Fruit fly (Drosophila melanogaster) whole organism, embryonic: Measurements from ENCODE around the gene CG6041.

Experiments
- Bdp1 ChIP-seq: fragments of 200-800 bp; sonication (Bioruptor generic); optimal IDR thresholded peaks from 3 replicates; lab custom pipeline; 2016; ENCODE audit warnings: missing biosample characterization, missing genetic modification characterization
- CG10274 ChIP-seq: fragments of 200-800 bp; sonication (Bioruptor generic); optimal IDR thresholded peaks from 3 replicates; lab custom pipeline; 2017; ENCODE audit warnings: missing biosample characterization, mild to moderate bottlenecking, missing genetic modification characterization
- CG10654 ChIP-seq: fragments of 200-800 bp; sonication (Bioruptor generic); optimal IDR thresholded peaks from 2 replicates; lab custom pipeline; 2016; ENCODE audit warnings: missing biosample characterization, missing genetic modification characterization
- CG10959 ChIP-seq: fragments of 200-800 bp; sonication (Bioruptor generic); IDR thresholded peaks from 2 replicates; pipeline ENCODE4 v1.3.6; 2022; ENCODE audit warnings: missing biosample characterization, missing genetic modification characterization
- CG12391 ChIP-seq: fragments of 200-800 bp; sonication (Bioruptor generic); optimal IDR thresholded peaks from 3 replicates; lab custom pipeline; 2018; ENCODE audit warnings: missing biosample characterization, mild to moderate bottlenecking, missing genetic modification characterization, moderate library complexity
- CG14050 ChIP-seq: fragments of 200-800 bp; sonication (Bioruptor generic); IDR thresholded peaks from 3 replicates; pipeline ENCODE4 v1.3.6; 2022; ENCODE audit warnings: missing biosample characterization, missing genetic modification characterization
- CG14667 ChIP-seq: fragments of 200-800 bp; sonication (Bioruptor generic); IDR thresholded peaks from 2 replicates; pipeline ENCODE4 v1.3.6; 2022; ENCODE audit warnings: missing biosample characterization, missing genetic modification characterization
- CG15073 ChIP-seq: fragments of 200-800 bp; sonication (Bioruptor generic); optimal IDR thresholded peaks from 2 replicates; lab custom pipeline; 2016; ENCODE audit warnings: missing biosample characterization, missing genetic modification characterization
- CG15479 ChIP-seq: fragments of 200-800 bp; sonication (Bioruptor generic); optimal IDR thresholded peaks from 3 replicates; lab custom pipeline; 2019; ENCODE audit warnings: missing biosample characterization, mild to moderate bottlenecking, missing genetic modification characterization, moderate library complexity
- CG1603 ChIP-seq: fragments of 200-800 bp; sonication (Bioruptor generic); optimal IDR thresholded peaks from 2 replicates; lab custom pipeline; 2019; ENCODE audit warnings: missing biosample characterization, mild to moderate bottlenecking, missing genetic modification characterization, moderate library complexity
- CG2120 ChIP-seq: fragments of 200-800 bp; sonication (Bioruptor generic); optimal IDR thresholded peaks from 3 replicates; lab custom pipeline; 2016; ENCODE audit warnings: missing biosample characterization, missing genetic modification characterization
- CG31441 ChIP-seq: fragments of 200-800 bp; sonication (Bioruptor generic); IDR thresholded peaks from 2 replicates; pipeline ENCODE4 v1.3.6; 2022; ENCODE audit warnings: missing biosample characterization, missing genetic modification characterization
- CG3163 ChIP-seq: fragments of 200-800 bp; sonication (Bioruptor generic); optimal IDR thresholded peaks from 3 replicates; lab custom pipeline; 2016; ENCODE audit warnings: missing biosample characterization, missing genetic modification characterization
- CG42726 ChIP-seq: fragments of 200-800 bp; sonication (Bioruptor generic); IDR thresholded peaks from 2 replicates; pipeline ENCODE4 v1.3.6; 2022; ENCODE audit warnings: missing biosample characterization, missing genetic modification characterization; ENCODE audit not compliant: partially characterized antibody
- CG6813 ChIP-seq: fragments of 200-800 bp; sonication (Bioruptor generic); optimal IDR thresholded peaks from 2 replicates; lab custom pipeline; 2017; ENCODE audit warnings: missing biosample characterization, missing genetic modification characterization, mild to moderate bottlenecking, moderate library complexity, missing genetic modification reagents
- CG7786 ChIP-seq: fragments of 200-800 bp; sonication (Bioruptor generic); optimal IDR thresholded peaks from 2 replicates; lab custom pipeline; 2016; ENCODE audit warnings: missing biosample characterization, missing genetic modification characterization
- CG7963 ChIP-seq: fragments of 200-800 bp; sonication (Bioruptor generic); IDR thresholded peaks from 3 replicates; pipeline ENCODE4 v1.3.6; 2022; ENCODE audit warnings: missing biosample characterization, missing genetic modification characterization; ENCODE audit not compliant: partially characterized antibody
- CG8388 ChIP-seq: fragments of 200-800 bp; sonication (Bioruptor generic); optimal IDR thresholded peaks from 2 replicates; lab custom pipeline; 2019; ENCODE audit warnings: missing biosample characterization, mild to moderate bottlenecking, missing genetic modification characterization, moderate library complexity
- CG9817 ChIP-seq: fragments of 200-800 bp; sonication (Bioruptor generic); optimal IDR thresholded peaks from 2 replicates; lab custom pipeline; 2018; ENCODE audit warnings: missing biosample characterization, mild to moderate bottlenecking, missing genetic modification characterization, moderate library complexity
- CTCF ChIP-seq: fragments of 200-800 bp; sonication (Bioruptor generic); optimal IDR thresholded peaks from 2 replicates; lab custom pipeline; 2017; ENCODE audit warnings: missing biosample characterization, mild to moderate bottlenecking, missing genetic modification characterization, moderate library complexity
- CrebB ChIP-seq: fragments of 200-800 bp; sonication (Bioruptor generic); optimal IDR thresholded peaks from 3 replicates; lab custom pipeline; 2018; ENCODE audit warnings: missing biosample characterization, mild to moderate bottlenecking, missing genetic modification characterization
- Dbx ChIP-seq: fragments of 200-800 bp; sonication (Bioruptor generic); IDR thresholded peaks from 3 replicates; pipeline ENCODE4 v1.3.6; 2022; ENCODE audit warnings: missing biosample characterization, missing genetic modification characterization
- Dll ChIP-seq: fragments of 200-800 bp; sonication (Bioruptor generic); IDR thresholded peaks from 4 replicates; pipeline ENCODE4 v1.3.6; 2022; ENCODE audit warnings: missing biosample characterization, missing genetic modification characterization; ENCODE audit not compliant: partially characterized antibody
- E2f1 ChIP-seq: fragments of 200-800 bp; sonication (Bioruptor generic); IDR thresholded peaks from 2 replicates; pipeline ENCODE4 v1.3.6; 2022; ENCODE audit warnings: missing biosample characterization, missing genetic modification characterization
- Eip74EF ChIP-seq, 2 experiments: fragments of 200-800 bp in 1 of 2; fragments of >200 bp in 1 of 2; sonication (Bioruptor generic) in 1 of 2; optimal IDR thresholded peaks; 2 replicates each; lab custom pipeline; 2017 to 2019; ENCODE audit warnings: missing biosample characterization in 2 of 2, missing genetic modification characterization in 2 of 2, mild to moderate bottlenecking in 1 of 2, moderate library complexity in 1 of 2
- Gug ChIP-seq: fragments of 200-800 bp; sonication (Bioruptor generic); IDR thresholded peaks from 4 replicates; pipeline ENCODE4 v1.3.6; 2022; ENCODE audit warnings: missing biosample characterization, missing genetic modification characterization
- Trl ChIP-seq, 3 experiments: fragments of >200 bp in 2 of 3; fragments of 200-800 bp in 1 of 3; sonication (Bioruptor generic) in 1 of 3; optimal IDR thresholded peaks; 2 replicates in 1 of 3; 3 replicates in 2 of 3; lab custom pipeline; 2016 to 2017; ENCODE audit warnings: missing biosample characterization in 1 of 3, missing genetic modification characterization in 1 of 3
- Vsx1 ChIP-seq: fragments of 200-800 bp; sonication (Bioruptor generic); optimal IDR thresholded peaks from 2 replicates; lab custom pipeline; 2017; ENCODE audit warnings: missing biosample characterization, mild to moderate bottlenecking, missing genetic modification characterization, missing genetic modification reagents
- ase ChIP-seq: fragments of 200-800 bp; sonication (Bioruptor generic); IDR thresholded peaks from 3 replicates; pipeline ENCODE4 v1.3.6; 2022; ENCODE audit warnings: missing biosample characterization, missing genetic modification characterization
- ash1 ChIP-seq: fragments of 200-800 bp; sonication (Bioruptor generic); optimal IDR thresholded peaks from 2 replicates; lab custom pipeline; 2018; ENCODE audit warnings: missing biosample characterization, mild to moderate bottlenecking, missing genetic modification characterization
- bcd ChIP-seq: fragments of 200-800 bp; sonication (Bioruptor generic); optimal IDR thresholded peaks from 2 replicates; lab custom pipeline; 2017; ENCODE audit warnings: missing biosample characterization, mild to moderate bottlenecking, missing genetic modification characterization
- bowl ChIP-seq: fragments of 200-800 bp; sonication (Bioruptor generic); IDR thresholded peaks from 2 replicates; pipeline ENCODE4 v1.3.6; 2022; ENCODE audit warnings: missing biosample characterization, missing genetic modification characterization
- bsh ChIP-seq, 2 experiments: fragments of 200-800 bp; sonication (Bioruptor generic); optimal IDR thresholded peaks; 2 replicates each; lab custom pipeline; 2017 to 2018; ENCODE audit warnings: mild to moderate bottlenecking in 2 of 2, missing biosample characterization in 2 of 2, missing genetic modification characterization in 2 of 2, moderate library complexity in 1 of 2
- cas ChIP-seq: fragments of 200-800 bp; sonication (Bioruptor generic); IDR thresholded peaks from 2 replicates; pipeline ENCODE4 v1.3.6; 2022; ENCODE audit warnings: missing biosample characterization, missing genetic modification characterization
- exex ChIP-seq: fragments of 200-800 bp; sonication (Bioruptor generic); optimal IDR thresholded peaks from 4 replicates; lab custom pipeline; 2018; ENCODE audit warnings: missing biosample characterization, mild to moderate bottlenecking, missing genetic modification characterization, moderate library complexity
- hbn ChIP-seq: fragments of 200-800 bp; sonication (Bioruptor generic); IDR thresholded peaks from 2 replicates; pipeline ENCODE4 v1.3.6; 2022; ENCODE audit warnings: missing biosample characterization, missing genetic modification characterization; ENCODE audit not compliant: partially characterized antibody
- ind ChIP-seq: fragments of 200-800 bp; sonication (Bioruptor generic); optimal IDR thresholded peaks from 3 replicates; lab custom pipeline; 2016; ENCODE audit warnings: missing biosample characterization, missing genetic modification characterization
- kah ChIP-seq: fragments of 200-800 bp; sonication (Bioruptor generic); optimal IDR thresholded peaks from 2 replicates; lab custom pipeline; 2018; ENCODE audit warnings: missing biosample characterization, mild to moderate bottlenecking, missing genetic modification characterization
- maf-S ChIP-seq: fragments of 200-800 bp; sonication (Bioruptor generic); optimal IDR thresholded peaks from 2 replicates; lab custom pipeline; 2016; ENCODE audit warnings: missing biosample characterization, missing genetic modification characterization
- oc ChIP-seq: fragments of 200-800 bp; sonication (Bioruptor generic); optimal IDR thresholded peaks from 2 replicates; lab custom pipeline; 2018; ENCODE audit warnings: missing biosample characterization, mild to moderate bottlenecking, missing genetic modification characterization, moderate library complexity
- org-1 ChIP-seq: fragments of 200-800 bp; sonication (Bioruptor generic); optimal IDR thresholded peaks from 2 replicates; lab custom pipeline; 2017; ENCODE audit warnings: missing biosample characterization, missing genetic modification characterization
- pho ChIP-seq: fragments of 200-800 bp; sonication (Bioruptor generic); optimal IDR thresholded peaks from 2 replicates; lab custom pipeline; 2016; ENCODE audit warnings: missing biosample characterization, missing genetic modification characterization
- scrt ChIP-seq: fragments of 200-800 bp; sonication (Bioruptor generic); optimal IDR thresholded peaks from 2 replicates; lab custom pipeline; 2018; ENCODE audit warnings: missing biosample characterization, mild to moderate bottlenecking, missing genetic modification characterization, moderate library complexity
- sr ChIP-seq: fragments of 200-800 bp; sonication (Bioruptor generic); IDR thresholded peaks from 3 replicates; pipeline ENCODE4 v1.3.6; 2022; ENCODE audit warnings: missing biosample characterization, missing genetic modification characterization
- ssp ChIP-seq: fragments of 200-800 bp; sonication (Bioruptor generic); IDR thresholded peaks from 2 replicates; pipeline ENCODE4 v1.3.6; 2022; ENCODE audit warnings: missing biosample characterization, missing genetic modification characterization
- twi ChIP-seq: fragments of 200-800 bp; optimal IDR thresholded peaks from 2 replicates; lab custom pipeline; 2019; ENCODE audit warnings: missing biosample characterization, mild to moderate bottlenecking, missing genetic modification characterization, moderate library complexity
- unc-4 ChIP-seq: fragments of 200-800 bp; sonication (Bioruptor generic); IDR thresholded peaks from 2 replicates; pipeline ENCODE4 v1.3.6; 2022; ENCODE audit warnings: missing biosample characterization, missing genetic modification characterization; ENCODE audit not compliant: partially characterized antibody
- vnd ChIP-seq: fragments of 200-800 bp; sonication (Bioruptor generic); IDR thresholded peaks from 3 replicates; pipeline ENCODE4 v1.3.6; 2022; ENCODE audit warnings: missing biosample characterization, missing genetic modification characterization; ENCODE audit not compliant: partially characterized antibody
- wek ChIP-seq: fragments of 200-800 bp; sonication (Bioruptor generic); optimal IDR thresholded peaks from 3 replicates; lab custom pipeline; 2018; ENCODE audit warnings: missing biosample characterization, mild to moderate bottlenecking, missing genetic modification characterization, moderate library complexity

The CG6041 gene

DNA sequence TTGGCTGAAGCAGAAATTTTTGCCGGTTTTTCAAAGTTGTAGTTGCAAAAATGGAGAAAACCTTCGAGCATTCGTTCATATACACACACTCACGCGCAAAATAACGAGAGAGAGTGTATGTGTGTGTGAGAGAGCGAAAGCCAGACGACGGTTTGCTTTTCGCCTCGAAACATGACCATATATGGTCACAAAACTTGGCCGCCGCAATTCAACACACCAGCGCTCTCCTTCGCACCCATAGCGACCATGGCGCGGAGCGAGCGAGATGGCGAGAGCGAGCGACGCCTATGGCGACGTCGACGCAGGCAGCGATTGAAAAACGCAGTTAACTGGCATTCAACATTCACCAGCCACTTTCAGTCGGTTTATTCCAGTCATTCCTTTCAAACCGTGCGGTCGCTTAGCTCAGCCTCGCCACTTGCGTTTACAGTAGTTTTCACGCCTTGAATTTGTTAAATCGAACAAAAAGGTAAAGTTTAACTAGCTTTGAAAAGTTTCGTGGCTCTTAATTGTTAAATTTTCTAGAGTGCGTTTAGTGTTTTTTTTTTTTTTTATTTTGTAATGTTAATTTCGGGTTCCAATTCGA is 46.2 kb upstream of the CG6041 start (continued):
- TF ChIP-seq vnd (GFP tag; lab: Robert Waterston, UW) = no peak
- peak; percentile 17 for TF ChIP-seq oc (tag; lab: Kevin White, UChicago)
- no peak for TF ChIP-seq ind (GFP tag; lab: Kevin White, UChicago)
- TF ChIP-seq kah (GFP tag; lab: Kevin White, UChicago) = peak; percentile 24
- peak; percentile 48 for TF ChIP-seq CG15479
- TF ChIP-seq pho (GFP tag; lab: Kevin White, UChicago) = no peak
- TF ChIP-seq CG8388 = no peak
- TF ChIP-seq CG42726 = 0 out of 2 replicates have a peak, but pooled peaks have one; percentile 13
- TF ChIP-seq CG31441 (GFP tag; lab: Robert Waterston, UW) = no peak
- peak; percentile 65 for TF ChIP-seq Trl (optimal IDR thresholded peaks at IDR 0.05; lab: Kevin White, UChicago)
- peak; percentile 29 for TF ChIP-seq Trl (GFP tag; optimal IDR thresholded peaks at IDR 0.05; lab: Kevin White, UChicago)
- no peak for TF ChIP-seq exex
- TF ChIP-seq CTCF (GFP tag; lab: Kevin White, UChicago) = no peak
- TF ChIP-seq CG10274 = no peak
- peak in 1 of 2 experiments; percentile 15 for TF ChIP-seq Eip74EF (GFP tag; optimal IDR thresholded peaks at IDR 0.05; lab: Kevin White, UChicago)
- TF ChIP-seq hbn (GFP tag; lab: Robert Waterston, UW) = no peak
- peak; percentile 12 for TF ChIP-seq CG2120 (GFP tag; lab: Kevin White, UChicago)
- peak; percentile 45 for TF ChIP-seq CG6813 (GFP tag; lab: Kevin White, UChicago)
- TF ChIP-seq wek (GFP tag; lab: Kevin White, UChicago) = peak; percentile 36
- TF ChIP-seq maf-S = no peak
- TF ChIP-seq CG10654 (GFP tag; lab: Kevin White, UChicago) = no peak
- peak; percentile 19 for TF ChIP-seq CG1603 (tag; lab: Kevin White, UChicago)
- TF ChIP-seq CG7786 (GFP tag; lab: Kevin White, UChicago) = peak; percentile 25
- no peak for TF ChIP-seq CG9817
- no peak for TF ChIP-seq CG7963
- no peak for TF ChIP-seq org-1 (GFP tag; lab: Kevin White, UChicago)
- TF ChIP-seq Gug = 0 out of 4 replicates have a peak, but pooled peaks have one; percentile 13
- TF ChIP-seq sr (GFP tag; lab: Robert Waterston, UW) = 0 out of 3 replicates have a peak, but pooled peaks have one; percentile 8
- peak; percentile 29 for TF ChIP-seq Vsx1 (GFP tag; lab: Kevin White, UChicago)
- TF ChIP-seq Bdp1 (GFP tag; lab: Kevin White, UChicago) = no peak
- peak; percentile 77; the same call in 2 of the 3 replicates for TF ChIP-seq Dbx
- no peak for TF ChIP-seq cas (GFP tag; lab: Robert Waterston, UW)
- TF ChIP-seq Dll (GFP tag; lab: Robert Waterston, UW) = 0 out of 4 replicates have a peak, but pooled peaks have one; percentile 34
- no peak for TF ChIP-seq CrebB (tag; lab: Kevin White, UChicago)
- peak; percentile 62 for TF ChIP-seq scrt (GFP tag; lab: Kevin White, UChicago)
- no peak for TF ChIP-seq ssp (GFP tag; lab: Robert Waterston, UW)
- peak; percentile 18 for TF ChIP-seq CG12391 (tag; lab: Kevin White, UChicago)
- TF ChIP-seq CG10959 = no peak; the same call in 1 of the 2 replicates
- TF ChIP-seq bcd = no peak
- TF ChIP-seq bsh (GFP tag; optimal IDR thresholded peaks at IDR 0.05; lab: Kevin White, UChicago) = no peak
- TF ChIP-seq CG14050 = no peak
- no peak for TF ChIP-seq CG3163 (GFP tag; lab: Kevin White, UChicago)
- no peak for TF ChIP-seq twi (tag; lab: Kevin White, UChicago)
- no peak for TF ChIP-seq bowl (GFP tag; lab: Robert Waterston, UW)
- no peak for TF ChIP-seq E2f1
- no peak for TF ChIP-seq CG14667
- no peak for TF ChIP-seq CG15073 (GFP tag; lab: Kevin White, UChicago)
- no peak for TF ChIP-seq ase (GFP tag; lab: Robert Waterston, UW)
- peak; percentile 45 for TF ChIP-seq ash1
- peak; percentile 40; the same call in 1 of the 2 replicates for TF ChIP-seq unc-4 (GFP tag; lab: Robert Waterston, UW)
